Fruit fly (Drosophila melanogaster): Measurements from ENCODE around the gene CG8028.
A peak's percentile ranks its signal among the peaks of the same experiment; 100 is the strongest.

The CG8028 gene

DNA sequence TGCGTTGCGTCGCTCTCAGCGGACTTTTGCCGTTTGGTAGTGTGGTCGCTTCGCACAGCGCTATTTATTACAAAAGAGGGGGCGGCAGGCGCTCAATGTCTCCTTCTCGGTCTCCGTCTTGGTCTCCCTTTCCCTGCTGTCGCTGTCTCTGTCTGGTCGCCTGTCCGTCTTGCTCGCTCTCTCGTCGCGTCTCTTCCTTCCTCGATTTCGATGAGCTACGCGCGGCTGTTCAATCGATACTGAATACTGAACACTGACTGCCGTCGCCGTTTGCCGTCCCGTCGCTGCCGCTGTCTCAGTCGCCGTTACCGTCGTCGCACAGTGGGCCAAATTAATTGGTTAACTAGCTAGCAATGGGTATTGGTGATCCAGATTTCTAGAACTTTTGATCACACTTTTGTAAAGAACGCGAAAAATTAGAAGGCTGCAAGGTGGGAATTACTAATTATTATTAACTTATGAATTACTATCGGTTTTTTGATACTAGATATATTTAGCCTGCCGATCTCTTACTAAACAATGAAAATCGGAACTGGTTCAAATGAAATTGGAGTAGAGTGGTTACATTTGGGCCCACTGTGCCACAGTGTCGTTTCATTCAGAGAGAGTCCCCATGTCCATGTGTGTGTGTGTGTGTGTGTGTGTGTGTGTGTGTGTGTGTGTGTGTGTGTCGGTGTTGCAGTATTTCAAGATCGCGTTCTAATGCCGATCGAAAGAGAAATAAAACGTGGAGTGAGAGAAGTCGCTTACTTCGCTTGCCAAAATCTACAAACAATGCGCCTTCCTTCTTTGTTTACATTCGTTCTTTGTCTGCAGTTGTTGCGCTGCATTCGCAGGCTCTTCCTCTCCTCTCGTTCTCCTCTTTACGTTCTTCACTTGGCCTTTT is 18.0 kb upstream of the CG8028 start, which contains the start of gene CG8034 (continued):
- TF ChIP-seq CG2116 (GFP tag; optimal IDR thresholded peaks at IDR 0.05), result peak; percentile 83
- TF ChIP-seq Awh (GFP tag; IDR thresholded peaks at IDR 0.05), result peak; percentile 90
- peak; percentile 99 for TF ChIP-seq Med (GFP tag)
- peak; percentile 98 for TF ChIP-seq Sox100B (GFP tag; optimal IDR thresholded peaks at IDR 0.05)
- TF ChIP-seq CG8089 (GFP tag; optimal IDR thresholded peaks at IDR 0.05), result peak; percentile 92
- peak; percentile 94 for TF ChIP-seq D19B (GFP tag; optimal IDR thresholded peaks at IDR 0.05)
- TF ChIP-seq ems (GFP tag; optimal IDR thresholded peaks at IDR 0.05), result peak; percentile 97
- no peak for TF ChIP-seq lov (optimal IDR thresholded peaks at IDR 0.05)
- peak; percentile 83; the same call in 2 of the 3 replicates for TF ChIP-seq lov (GFP tag; IDR thresholded peaks at IDR 0.05)
- TF ChIP-seq zf30C (GFP tag; optimal IDR thresholded peaks at IDR 0.05), result no peak
- peak; percentile 85 for TF ChIP-seq abd-A (tag; optimal IDR thresholded peaks at IDR 0.05)
- no peak for TF ChIP-seq gfzf (GFP tag; optimal IDR thresholded peaks at IDR 0.05)
- TF ChIP-seq CG4730 (GFP tag; IDR thresholded peaks at IDR 0.05), result peak; percentile 90
- TF ChIP-seq sqz (GFP tag; optimal IDR thresholded peaks at IDR 0.05), result peak; percentile 95
- peak; percentile 95 for TF ChIP-seq Dbx (GFP tag; IDR thresholded peaks at IDR 0.05)
- peak; percentile 91 for TF ChIP-seq CG7987 (GFP tag; optimal IDR thresholded peaks at IDR 0.05)
- peak; percentile 94 for TF ChIP-seq slbo (GFP tag; IDR thresholded peaks at IDR 0.05)
- TF ChIP-seq Gug (GFP tag; IDR thresholded peaks at IDR 0.05), result peak; percentile 95
- TF ChIP-seq CG6854 (GFP tag; optimal IDR thresholded peaks at IDR 0.05), result peak; percentile 95
- TF ChIP-seq CG4820 (GFP tag; optimal IDR thresholded peaks at IDR 0.05), result peak; percentile 93
- peak; percentile 91 for TF ChIP-seq Nf-YC (tag; optimal IDR thresholded peaks at IDR 0.05)
- peak; percentile 85 for TF ChIP-seq dimm (GFP tag; IDR thresholded peaks at IDR 0.05)
- TF ChIP-seq CG8290 (GFP tag; optimal IDR thresholded peaks at IDR 0.05), result peak; percentile 93
- peak; percentile 82 for TF ChIP-seq CG8290 (tag; optimal IDR thresholded peaks at IDR 0.05)
- peak; percentile 99 for TF ChIP-seq sens (GFP tag)
- peak; percentile 93 for TF ChIP-seq CG1647 (GFP tag; optimal IDR thresholded peaks at IDR 0.05)
- peak; percentile 98 for TF ChIP-seq CG18262 (tag; optimal IDR thresholded peaks at IDR 0.05)
- TF ChIP-seq ato (GFP tag; IDR thresholded peaks at IDR 0.05; ENCODE audit: partially characterized antibody), result no peak
- peak; percentile 95 for TF ChIP-seq CG12942 (GFP tag; optimal IDR thresholded peaks at IDR 0.05)
- TF ChIP-seq Pdp1 (GFP tag; optimal IDR thresholded peaks at IDR 0.05), result peak; percentile 90 to 97
- TF ChIP-seq Dll (GFP tag; IDR thresholded peaks at IDR 0.05; ENCODE audit: partially characterized antibody), result 0 out of 4 replicates have a peak, but pooled peaks have one; percentile 22
- peak; percentile 96 for TF ChIP-seq CG16863 (GFP tag; optimal IDR thresholded peaks at IDR 0.05)
- peak; percentile 90 for TF ChIP-seq CG4617 (GFP tag; optimal IDR thresholded peaks at IDR 0.05; ENCODE audit: borderline replicate concordance)
- peak; percentile 97 for TF ChIP-seq CG1233 (GFP tag; optimal IDR thresholded peaks at IDR 0.05)
- 0 out of 2 replicates have a peak, but pooled peaks have one; percentile 57 for TF ChIP-seq CG1024 (GFP tag; IDR thresholded peaks at IDR 0.05)
- TF ChIP-seq stc (GFP tag; IDR thresholded peaks at IDR 0.05), result peak; percentile 92
- TF ChIP-seq lmd (GFP tag; IDR thresholded peaks at IDR 0.05), result peak; percentile 97
- peak; percentile 96 for TF ChIP-seq CG4424 (GFP tag; optimal IDR thresholded peaks at IDR 0.05)
- peak; percentile 96 for TF ChIP-seq BtbVII (GFP tag; optimal IDR thresholded peaks at IDR 0.05)
- peak; percentile 89 for TF ChIP-seq CG5180 (GFP tag; optimal IDR thresholded peaks at IDR 0.05)
- peak; percentile 88 for TF ChIP-seq Doc2 (GFP tag; IDR thresholded peaks at IDR 0.05)
- no peak for TF ChIP-seq yki (optimal IDR thresholded peaks at IDR 0.05)
- TF ChIP-seq CG33213 (GFP tag; optimal IDR thresholded peaks at IDR 0.05), result peak; percentile 93
- peak; percentile 88 for TF ChIP-seq CG6654 (GFP tag; optimal IDR thresholded peaks at IDR 0.05)
- TF ChIP-seq Rfx (GFP tag; IDR thresholded peaks at IDR 0.05), result peak; percentile 98
- peak; percentile 96 for TF ChIP-seq Fer3 (tag; optimal IDR thresholded peaks at IDR 0.05)
- TF ChIP-seq seq (GFP tag; IDR thresholded peaks at IDR 0.05), result peak; percentile 95
- TF ChIP-seq Xbp1 (GFP tag; optimal IDR thresholded peaks at IDR 0.05), result peak; percentile 97
- no peak for TF ChIP-seq prd (optimal IDR thresholded peaks at IDR 0.05)
- TF ChIP-seq prd (GFP tag; IDR thresholded peaks at IDR 0.05), result peak; percentile 97
